Fruit fly (Drosophila melanogaster): ENCODE measurements around the gene CG12170.

CG12170 gene

dm6 chr3R:5668928-5669739 is 32.1 kb downstream of the CG12170 start, which contains the start of the genes Xe7 and Atg17 (continued):
- peak; percentile 27 to 80 for TF ChIP-seq ss (GFP tag; optimal IDR thresholded peaks at IDR 0.05)
- TF ChIP-seq spab (GFP tag; optimal IDR thresholded peaks at IDR 0.05), result no peak
- peak; percentile 87 for TF ChIP-seq CG8119 (GFP tag; IDR thresholded peaks at IDR 0.05)
- TF ChIP-seq dac (GFP tag; optimal IDR thresholded peaks at IDR 0.05), result peak; percentile 88
- TF ChIP-seq CG6792 (GFP tag; optimal IDR thresholded peaks at IDR 0.05), result peak; percentile 87
- peak; percentile 94 for TF ChIP-seq pdm3 (GFP tag; optimal IDR thresholded peaks at IDR 0.05)
- TF ChIP-seq vri (GFP tag; optimal IDR thresholded peaks at IDR 0.05), result peak; percentile 73
- no peak for TF ChIP-seq CG6276 (GFP tag; optimal IDR thresholded peaks at IDR 0.05)
- TF ChIP-seq Blimp-1 (GFP tag; optimal IDR thresholded peaks at IDR 0.05), result peak; percentile 76
- peak; percentile 84 for TF ChIP-seq Ets96B (tag; optimal IDR thresholded peaks at IDR 0.05)
- peak; percentile 94 for TF ChIP-seq Gug (GFP tag; IDR thresholded peaks at IDR 0.05)
- TF ChIP-seq CG34406 (GFP tag; optimal IDR thresholded peaks at IDR 0.05), result peak; percentile 90
- TF ChIP-seq Eip93F (GFP tag; optimal IDR thresholded peaks at IDR 0.05), result peak; percentile 87
- peak; percentile 75 to 94 for TF ChIP-seq salr (GFP tag; optimal IDR thresholded peaks at IDR 0.05)
- peak; percentile 77 for TF ChIP-seq dsx (GFP tag; optimal IDR thresholded peaks at IDR 0.05; ENCODE audit: poor library complexity, severe bottlenecking)
- peak; percentile 76 for TF ChIP-seq fkh (GFP tag; optimal IDR thresholded peaks at IDR 0.05)
- TF ChIP-seq Hr4 (GFP tag; optimal IDR thresholded peaks at IDR 0.05), result peak; percentile 94
- peak; percentile 96 for TF ChIP-seq svp (GFP tag)
- peak; percentile 88; the same call in 1 of the 2 replicates for TF ChIP-seq CG11294 (GFP tag; IDR thresholded peaks at IDR 0.05)

dm6 chr3R:5669740-5670659 is 33.0 kb downstream of the CG12170 start:
- TF ChIP-seq CG31627 (GFP tag; optimal IDR thresholded peaks at IDR 0.05) (no peak), Hr38 (GFP tag; optimal IDR thresholded peaks at IDR 0.05) (no peak), Eip93F (GFP tag; optimal IDR thresholded peaks at IDR 0.05) (no peak), topi (GFP tag; optimal IDR thresholded peaks at IDR 0.05) (no peak), esn (GFP tag; optimal IDR thresholded peaks at IDR 0.05) (no peak), fkh (GFP tag; optimal IDR thresholded peaks at IDR 0.05) (peak; percentile 35), Eip78C (GFP tag) (peak; percentile 13)

dm6 chr3R:5670660-5671264 is 33.7 kb downstream of the CG12170 start:
- TF ChIP-seq achi (GFP tag; optimal IDR thresholded peaks at IDR 0.05), result peak; percentile 42
- peak; percentile 3 for TF ChIP-seq topi (GFP tag; optimal IDR thresholded peaks at IDR 0.05)
- TF ChIP-seq Sox14 (GFP tag; optimal IDR thresholded peaks at IDR 0.05), result peak; percentile 67
- TF ChIP-seq CG7368 (GFP tag; optimal IDR thresholded peaks at IDR 0.05), result no peak
- no peak for TF ChIP-seq acj6 (GFP tag; optimal IDR thresholded peaks at IDR 0.05)
- no peak for TF ChIP-seq dac (GFP tag; optimal IDR thresholded peaks at IDR 0.05)
- peak; percentile 20 for TF ChIP-seq Eip75B (GFP tag; optimal IDR thresholded peaks at IDR 0.05)
- peak; percentile 27 for TF ChIP-seq fkh (GFP tag; optimal IDR thresholded peaks at IDR 0.05)
- no peak for TF ChIP-seq CG4318 (GFP tag; optimal IDR thresholded peaks at IDR 0.05)
- no peak for TF ChIP-seq Met (GFP tag; optimal IDR thresholded peaks at IDR 0.05)
- peak in 1 of 2 experiments; percentile 53 for TF ChIP-seq ss (GFP tag; optimal IDR thresholded peaks at IDR 0.05)
- peak; percentile 46 for TF ChIP-seq CG1621 (tag; optimal IDR thresholded peaks at IDR 0.05)
- no peak for TF ChIP-seq CG6854 (GFP tag; optimal IDR thresholded peaks at IDR 0.05)
- TF ChIP-seq OdsH (GFP tag; optimal IDR thresholded peaks at IDR 0.05), result no peak
- TF ChIP-seq lz (GFP tag; optimal IDR thresholded peaks at IDR 0.05), result no peak
- no peak for TF ChIP-seq Lpt (GFP tag; optimal IDR thresholded peaks at IDR 0.05)
- no peak for TF ChIP-seq Hr39 (GFP tag; optimal IDR thresholded peaks at IDR 0.05)
- TF ChIP-seq Sox102F (GFP tag; optimal IDR thresholded peaks at IDR 0.05), result no peak
- peak; percentile 25 for TF ChIP-seq CG9139 (GFP tag; optimal IDR thresholded peaks at IDR 0.05)
- no peak for TF ChIP-seq Sox15 (GFP tag; optimal IDR thresholded peaks at IDR 0.05)
- no peak for TF ChIP-seq Smox (GFP tag; optimal IDR thresholded peaks at IDR 0.05)
- no peak for TF ChIP-seq CG6276 (GFP tag; optimal IDR thresholded peaks at IDR 0.05)
- peak; percentile 3 for TF ChIP-seq CG32006 (GFP tag; optimal IDR thresholded peaks at IDR 0.05)
- TF ChIP-seq CG8319 (GFP tag; optimal IDR thresholded peaks at IDR 0.05), result no peak
- TF ChIP-seq CG6808 (GFP tag; optimal IDR thresholded peaks at IDR 0.05), result peak; percentile 54
- TF ChIP-seq Eip78C (GFP tag), result peak; percentile 63

All from whole organism, prepupa.